Worm (Caenorhabditis elegans) whole organism, L4 larva: Measurements from ENCODE around the gene cox-10.

Experiments
- F49E8.2 ChIP-seq: sonication (generic microtip); optimal IDR thresholded peaks from 2 replicates; lab custom pipeline; 2016; ENCODE audit warnings: missing compliant biosample characterization, mild to moderate bottlenecking, missing genetic modification characterization, borderline replicate concordance
- ceh-82 ChIP-seq: sonication (generic microtip); optimal IDR thresholded peaks from 2 replicates; lab custom pipeline; 2017; ENCODE audit warnings: missing biosample characterization, missing genetic modification characterization
- daf-16 ChIP-seq, 3 experiments: sonication (generic microtip); optimal IDR thresholded peaks; 2 replicates each; lab custom pipeline; 2016 to 2017; ENCODE audit warnings: missing genetic modification characterization in 3 of 3, missing genetic modification reagents in 3 of 3, mild to moderate bottlenecking in 2 of 3, missing compliant biosample characterization in 2 of 3, missing biosample characterization in 1 of 3, moderate library complexity in 1 of 3
- dpl-1 ChIP-seq: fragments of 150-350 bp; optimal IDR thresholded peaks from 2 replicates; lab custom pipeline; 2014; ENCODE audit warnings: missing biosample characterization, missing genetic modification reagents, missing genetic modification characterization
- egl-27 ChIP-seq: sonication (generic microtip); optimal IDR thresholded peaks from 3 replicates; lab custom pipeline; 2017; ENCODE audit warnings: missing biosample characterization, missing genetic modification reagents, missing genetic modification characterization
- fkh-10 ChIP-seq: fragments of 150-350 bp; optimal IDR thresholded peaks from 2 replicates; lab custom pipeline; 2014; ENCODE audit warnings: missing biosample characterization, missing genetic modification reagents, missing genetic modification characterization
- hlh-11 ChIP-seq: fragments of 200-800 bp; sonication (Bioruptor generic); optimal IDR thresholded peaks from 2 replicates; lab custom pipeline; 2018; ENCODE audit warnings: mild to moderate bottlenecking, missing genetic modification characterization, missing compliant biosample characterization
- hlh-30 ChIP-seq: sonication (generic microtip); optimal IDR thresholded peaks from 2 replicates; lab custom pipeline; 2017; ENCODE audit warnings: antibody characterized with exemption, mild to moderate bottlenecking, missing genetic modification characterization, missing compliant biosample characterization; ENCODE audit not compliant: insufficient read depth
- jun-1 ChIP-seq: fragments of 150-350 bp; optimal IDR thresholded peaks from 2 replicates; lab custom pipeline; 2014; ENCODE audit warnings: missing biosample characterization, missing genetic modification reagents, missing genetic modification characterization
- lir-3 ChIP-seq: sonication (generic microtip); optimal IDR thresholded peaks from 2 replicates; lab custom pipeline; 2016; ENCODE audit warnings: mild to moderate bottlenecking, missing genetic modification characterization, missing compliant biosample characterization
- pqm-1 ChIP-seq: sonication (generic microtip); optimal IDR thresholded peaks from 2 replicates; lab custom pipeline; 2017; ENCODE audit warnings: missing biosample characterization, missing genetic modification characterization
- snpc-4 ChIP-seq: fragments of 150-350 bp; optimal IDR thresholded peaks from 2 replicates; lab custom pipeline; 2014; ENCODE audit warnings: missing biosample characterization, missing genetic modification characterization
- ztf-7 ChIP-seq: fragments of 150-350 bp; optimal IDR thresholded peaks from 2 replicates; lab custom pipeline; 2014; ENCODE audit warnings: missing biosample characterization, missing genetic modification characterization

DNA sequence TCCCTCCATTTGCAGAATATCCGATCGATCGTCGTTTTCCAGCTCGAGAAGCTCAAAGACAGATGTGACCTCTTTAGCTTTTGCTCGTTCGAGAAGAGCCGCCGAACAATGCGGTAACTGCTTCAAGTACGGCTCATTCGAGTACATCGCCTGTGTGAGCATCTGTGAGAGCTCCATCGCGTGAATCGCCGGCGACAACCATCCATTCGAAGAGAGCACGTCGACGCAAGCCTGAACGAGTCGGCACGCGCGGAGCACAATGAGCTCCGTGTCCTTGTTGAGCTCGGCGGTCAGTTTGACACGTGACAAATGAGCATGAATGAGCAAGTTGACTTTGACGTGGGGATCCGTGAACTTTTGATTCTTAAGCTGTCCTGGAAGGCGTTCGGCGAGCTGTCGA, 48.1 kb downstream of the cox-10 start:
- no peak for TF ChIP-seq hlh-30 (tag; lab: Kevin White, UChicago)
- no peak for TF ChIP-seq egl-27 (tag; lab: Kevin White, UChicago)
- TF ChIP-seq dpl-1 (GFP tag; lab: Kevin White, UChicago): no peak
- TF ChIP-seq lir-3 (tag; lab: Kevin White, UChicago): no peak
- no peak for TF ChIP-seq ztf-7 (tag; lab: Kevin White, UChicago)
- TF ChIP-seq snpc-4: no peak
- no peak for TF ChIP-seq daf-16 (GFP tag; optimal IDR thresholded peaks at IDR 0.05; lab: Kevin White, UChicago)
- TF ChIP-seq daf-16 (tag; optimal IDR thresholded peaks at IDR 0.05; lab: Kevin White, UChicago): no peak
- TF ChIP-seq pqm-1 (tag; lab: Kevin White, UChicago): no peak
- TF ChIP-seq ceh-82 (tag; lab: Kevin White, UChicago): no peak
- TF ChIP-seq F49E8.2 (tag; lab: Kevin White, UChicago): no peak
- TF ChIP-seq fkh-10 (GFP tag; lab: Kevin White, UChicago): no peak
- TF ChIP-seq jun-1 (tag; lab: Kevin White, UChicago): no peak
- TF ChIP-seq hlh-11: no peak
